Fruit fly (Drosophila melanogaster): ENCODE results near the gene CG12795.

The CG12795 gene

DNA sequence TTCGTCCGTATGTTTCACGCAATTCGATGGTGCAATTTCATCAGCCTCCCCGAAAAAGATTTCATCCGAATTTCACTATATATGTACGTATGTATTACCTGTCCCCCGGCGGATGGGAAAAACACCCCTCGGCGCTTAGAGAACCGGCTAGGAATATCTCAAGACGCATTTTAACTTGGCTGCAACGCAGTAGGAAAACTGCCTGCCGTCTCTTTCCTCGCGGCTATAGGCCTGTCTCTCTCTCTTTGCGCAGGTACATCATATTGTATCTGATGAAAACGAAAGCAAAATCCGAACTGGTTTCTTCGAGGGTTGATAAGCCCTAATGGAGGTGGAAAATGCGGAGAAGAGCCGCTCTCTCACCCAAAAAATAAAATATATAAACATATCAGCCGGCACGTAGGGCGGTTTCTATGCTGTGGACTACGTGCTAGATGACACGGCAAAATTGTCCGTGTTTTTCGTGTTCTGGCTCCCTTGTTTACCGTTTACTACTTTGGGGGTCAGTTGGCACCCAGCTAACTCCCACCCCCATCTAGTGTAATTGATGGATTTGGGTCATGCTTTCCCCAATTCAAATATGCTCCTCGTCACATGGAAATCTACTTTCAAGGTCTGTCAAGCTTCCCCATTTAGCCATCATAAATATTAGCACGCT is 24.3 kb downstream of the CG12795 start (continued):
- TF ChIP-seq CG32767 (GFP tag; IDR thresholded peaks at IDR 0.05): peak; percentile 43; the same call in 1 of the 2 replicates
- no peak for TF ChIP-seq CG15073 (GFP tag; optimal IDR thresholded peaks at IDR 0.05)
- no peak for TF ChIP-seq CG2202 (tag; optimal IDR thresholded peaks at IDR 0.05)
- TF ChIP-seq fru (optimal IDR thresholded peaks at IDR 0.05): no peak
- no peak for TF ChIP-seq schlank (tag; optimal IDR thresholded peaks at IDR 0.05)
- no peak for TF ChIP-seq pho (GFP tag; optimal IDR thresholded peaks at IDR 0.05)
- TF ChIP-seq pan (optimal IDR thresholded peaks at IDR 0.05): no peak
- TF ChIP-seq pan (GFP tag; optimal IDR thresholded peaks at IDR 0.05 in 1 of 2, IDR thresholded peaks at IDR 0.05 in 1 of 2): no peak
- TF ChIP-seq Trl (optimal IDR thresholded peaks at IDR 0.05): peak; percentile 34 to 49
- TF ChIP-seq Trl (GFP tag; optimal IDR thresholded peaks at IDR 0.05): no peak
- TF ChIP-seq CG7357 (GFP tag; IDR thresholded peaks at IDR 0.05): no peak
- no peak for TF ChIP-seq ac (GFP tag; optimal IDR thresholded peaks at IDR 0.05)
- TF ChIP-seq CG4360 (GFP tag; IDR thresholded peaks at IDR 0.05): no peak
- TF ChIP-seq CG32532 (GFP tag; IDR thresholded peaks at IDR 0.05): no peak
- no peak for TF ChIP-seq CG9215 (GFP tag; IDR thresholded peaks at IDR 0.05)
- TF ChIP-seq CG17385 (GFP tag; optimal IDR thresholded peaks at IDR 0.05): no peak
- TF ChIP-seq gsb-n (tag; optimal IDR thresholded peaks at IDR 0.05): no peak
- TF ChIP-seq unpg (GFP tag; optimal IDR thresholded peaks at IDR 0.05): no peak
- TF ChIP-seq HmgZ (tag; optimal IDR thresholded peaks at IDR 0.05): no peak
- TF ChIP-seq ase (GFP tag; IDR thresholded peaks at IDR 0.05): no peak
- no peak for TF ChIP-seq klu (GFP tag; IDR thresholded peaks at IDR 0.05)
- TF ChIP-seq Med (GFP tag): no peak
- TF ChIP-seq CG6765 (GFP tag; optimal IDR thresholded peaks at IDR 0.05): no peak
- TF ChIP-seq sisA (GFP tag; IDR thresholded peaks at IDR 0.05): no peak
- TF ChIP-seq Atf3 (GFP tag; optimal IDR thresholded peaks at IDR 0.05): no peak
- no peak for TF ChIP-seq sqz (GFP tag; optimal IDR thresholded peaks at IDR 0.05)
- no peak for TF ChIP-seq kah (GFP tag; optimal IDR thresholded peaks at IDR 0.05)
- TF ChIP-seq chif (GFP tag; optimal IDR thresholded peaks at IDR 0.05): no peak
- no peak for TF ChIP-seq Ets97D (GFP tag; optimal IDR thresholded peaks at IDR 0.05)
- no peak for TF ChIP-seq grau (tag; optimal IDR thresholded peaks at IDR 0.05)

DNA sequence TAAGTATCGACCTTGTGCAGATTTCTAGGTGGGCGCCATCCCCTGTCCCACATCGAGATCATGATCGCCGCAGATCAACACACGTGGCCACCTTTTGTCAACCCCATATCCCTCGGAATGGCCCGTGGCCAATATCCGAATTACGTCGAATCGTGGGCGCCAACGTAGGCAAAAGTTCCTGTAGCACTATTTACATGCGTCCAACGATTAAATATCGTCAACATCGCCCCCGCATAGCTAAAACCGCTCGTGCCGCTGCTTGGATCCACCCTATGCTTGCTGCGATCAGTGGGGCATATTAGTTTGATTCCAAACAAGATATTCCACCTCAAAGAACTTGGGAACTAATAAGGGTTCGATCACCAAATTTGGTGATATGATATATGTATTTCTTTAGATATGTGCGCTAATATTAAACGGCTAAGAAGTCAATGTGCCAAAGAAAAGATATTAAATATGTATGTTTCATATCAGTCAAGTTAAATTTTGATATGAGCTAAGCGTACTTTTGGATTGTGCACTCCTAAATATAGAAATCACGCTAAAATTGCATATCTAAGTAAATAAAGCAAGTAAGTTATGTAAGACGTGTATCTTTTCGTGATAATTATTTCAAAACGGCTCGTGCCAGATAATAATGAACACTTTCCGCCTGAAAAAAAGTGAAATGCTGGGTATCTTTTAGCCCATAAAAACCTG is 24.9 kb downstream of the CG12795 start:
- TF ChIP-seq CG13624 (GFP tag; optimal IDR thresholded peaks at IDR 0.05): peak; percentile 36
- TF ChIP-seq Dip3 (GFP tag; optimal IDR thresholded peaks at IDR 0.05): peak; percentile 30
- no peak for TF ChIP-seq Dip2 (GFP tag; IDR thresholded peaks at IDR 0.05)
- TF ChIP-seq CG9727 (GFP tag; optimal IDR thresholded peaks at IDR 0.05): peak; percentile 58
- peak; percentile 42 for TF ChIP-seq zfh2 (GFP tag; optimal IDR thresholded peaks at IDR 0.05)
- peak; percentile 39 for TF ChIP-seq CG9817 (tag; optimal IDR thresholded peaks at IDR 0.05)
- TF ChIP-seq grau (tag; optimal IDR thresholded peaks at IDR 0.05): peak; percentile 56
- peak; percentile 28; the same call in 1 of the 2 replicates for TF ChIP-seq Drgx (GFP tag; IDR thresholded peaks at IDR 0.05)
- peak; percentile 44 for TF ChIP-seq CG16815 (GFP tag; optimal IDR thresholded peaks at IDR 0.05)
- peak; percentile 64 for TF ChIP-seq gem (tag; optimal IDR thresholded peaks at IDR 0.05)
- peak; percentile 15 for TF ChIP-seq CG8388 (GFP tag; optimal IDR thresholded peaks at IDR 0.05)
- peak; percentile 2 for TF ChIP-seq CG10979 (tag; optimal IDR thresholded peaks at IDR 0.05)
- peak; percentile 57 for TF ChIP-seq CG7786 (GFP tag; optimal IDR thresholded peaks at IDR 0.05)
- TF ChIP-seq CG12659 (GFP tag; optimal IDR thresholded peaks at IDR 0.05): peak; percentile 45
- TF ChIP-seq CG11560 (tag; IDR thresholded peaks at IDR 0.05): no peak
- TF ChIP-seq CG9932 (GFP tag; IDR thresholded peaks at IDR 0.05): peak; percentile 51
- peak; percentile 50; the same call in 1 of the 2 replicates for TF ChIP-seq slbo (GFP tag; IDR thresholded peaks at IDR 0.05)
- TF ChIP-seq CG13296 (GFP tag; optimal IDR thresholded peaks at IDR 0.05): no peak
- TF ChIP-seq al (GFP tag; IDR thresholded peaks at IDR 0.05): no peak; the same call in none of the 2 replicates
- TF ChIP-seq esg (GFP tag; conservative IDR thresholded peaks at IDR 0.05): 0 out of 2 replicates have a peak, but pooled peaks have one; percentile 6
- TF ChIP-seq CG6791 (GFP tag; IDR thresholded peaks at IDR 0.05; ENCODE audit: partially characterized antibody): 0 out of 3 replicates have a peak, but pooled peaks have one; percentile 14
- TF ChIP-seq dmrt99B (tag; optimal IDR thresholded peaks at IDR 0.05): peak; percentile 53
